Worm (Caenorhabditis elegans) whole organism, L1 larva: ENCODE data around the gene F19B6.3.
A peak's percentile ranks its signal among the peaks of the same experiment; 100 is the strongest.

Source experiments
- ama-1 ChIP-seq: fragments of 150-350 bp; optimal IDR thresholded peaks from 2 replicates; lab custom pipeline; 2014
- blmp-1 ChIP-seq: fragments of 150-350 bp; optimal IDR thresholded peaks from 2 replicates; lab custom pipeline; 2014; ENCODE audit warnings: missing biosample characterization, missing genetic modification characterization
- ceh-8 ChIP-seq: fragments of 200-800 bp; sonication (Bioruptor generic); optimal IDR thresholded peaks from 2 replicates; lab custom pipeline; 2018; ENCODE audit warnings: mild to moderate bottlenecking, missing genetic modification characterization, moderate library complexity, missing compliant biosample characterization
- ceh-88 ChIP-seq: fragments of 200-800 bp; sonication (Bioruptor generic); IDR thresholded peaks from 2 replicates; pipeline ENCODE4 v1.3.6; 2022; ENCODE audit warnings: missing genetic modification characterization, missing compliant biosample characterization
- dpl-1 ChIP-seq, 3 experiments: fragments of 150-350 bp in 2 of 3; sonication (generic microtip) in 1 of 3; optimal IDR thresholded peaks; 2 replicates each; lab custom pipeline; 2014 to 2017; ENCODE audit warnings: missing biosample characterization in 3 of 3, missing genetic modification characterization in 3 of 3, missing genetic modification reagents in 3 of 3
- egl-27 ChIP-seq, 2 experiments: fragments of 150-350 bp in 1 of 2; sonication (generic microtip); optimal IDR thresholded peaks; 3 replicates each; lab custom pipeline; 2017 to 2018; ENCODE audit warnings: missing biosample characterization in 2 of 2, missing genetic modification characterization in 2 of 2, missing genetic modification reagents in 2 of 2
- elt-2 ChIP-seq: sonication (generic microtip); optimal IDR thresholded peaks from 2 replicates; lab custom pipeline; 2016; ENCODE audit warnings: missing genetic modification characterization, mild to moderate bottlenecking, inconsistent platforms, missing compliant biosample characterization, missing genetic modification reagents
- elt-3 ChIP-seq, 6 experiments: fragments of 150-350 bp in 1 of 6; sonication (generic microtip); optimal IDR thresholded peaks; 2 replicates each; lab custom pipeline; 2017 to 2018; ENCODE audit warnings: missing biosample characterization in 6 of 6, missing genetic modification characterization in 6 of 6, inconsistent platforms in 1 of 6
- fos-1 ChIP-seq: fragments of 150-350 bp; optimal IDR thresholded peaks from 2 replicates; lab custom pipeline; 2014; ENCODE audit warnings: missing biosample characterization, missing genetic modification characterization
- hlh-4 ChIP-seq: sonication (generic microtip); optimal IDR thresholded peaks from 2 replicates; lab custom pipeline; 2016; ENCODE audit warnings: mild to moderate bottlenecking, missing genetic modification characterization, missing compliant biosample characterization
- hpl-2 ChIP-seq: fragments of 150-350 bp; optimal IDR thresholded peaks from 2 replicates; lab custom pipeline; 2014; ENCODE audit warnings: missing biosample characterization, missing genetic modification reagents, missing genetic modification characterization
- isw-1 ChIP-seq: fragments of 200-800 bp; sonication (Bioruptor generic); IDR thresholded peaks from 2 replicates; pipeline ENCODE4 v1.3.6; 2022; ENCODE audit warnings: missing genetic modification characterization, missing compliant biosample characterization
- lin-13 ChIP-seq: fragments of 150-350 bp; optimal IDR thresholded peaks from 2 replicates; lab custom pipeline; 2014; ENCODE audit warnings: missing biosample characterization, missing genetic modification reagents, missing genetic modification characterization
- lin-14 ChIP-seq: fragments of 200-800 bp; sonication (Bioruptor generic); optimal IDR thresholded peaks from 2 replicates; lab custom pipeline; 2018; ENCODE audit warnings: mild to moderate bottlenecking, missing genetic modification characterization, moderate library complexity, missing compliant biosample characterization
- lin-15B ChIP-seq: fragments of 150-350 bp; sonication (generic microtip); optimal IDR thresholded peaks from 3 replicates; lab custom pipeline; 2014; ENCODE audit warnings: missing biosample characterization, missing genetic modification characterization
- lin-35 ChIP-seq, 2 experiments: fragments of 150-350 bp; optimal IDR thresholded peaks; 2 replicates each; lab custom pipeline; 2014; ENCODE audit warnings: missing biosample characterization in 2 of 2, missing genetic modification characterization in 2 of 2, missing genetic modification reagents in 2 of 2
- lir-3 ChIP-seq: sonication (generic microtip); optimal IDR thresholded peaks from 2 replicates; lab custom pipeline; 2016; ENCODE audit warnings: mild to moderate bottlenecking, missing genetic modification characterization, moderate library complexity, missing compliant biosample characterization; ENCODE audit not compliant: poor library complexity
- lsy-2 ChIP-seq, 2 experiments: fragments of 150-350 bp; optimal IDR thresholded peaks; 2 replicates each; lab custom pipeline; 2014; ENCODE audit warnings: missing biosample characterization in 2 of 2, missing genetic modification characterization in 2 of 2
- mab-9 ChIP-seq: fragments of 200-800 bp; sonication (Bioruptor generic); IDR thresholded peaks from 2 replicates; pipeline ENCODE4 v1.3.6; 2022; ENCODE audit warnings: missing genetic modification reagents, missing genetic modification characterization, missing compliant biosample characterization
- mdl-1 ChIP-seq, 2 experiments: fragments of 150-350 bp; optimal IDR thresholded peaks; 2 replicates each; lab custom pipeline; 2014 to 2017; ENCODE audit warnings: missing biosample characterization in 2 of 2, missing genetic modification characterization in 2 of 2, inconsistent platforms in 1 of 2
- mef-2 ChIP-seq: fragments of 150-350 bp; optimal IDR thresholded peaks from 2 replicates; lab custom pipeline; 2014; ENCODE audit warnings: missing biosample characterization, missing genetic modification characterization
- nhr-11 ChIP-seq: fragments of 150-350 bp; optimal IDR thresholded peaks from 2 replicates; lab custom pipeline; 2014; ENCODE audit warnings: missing biosample characterization, missing genetic modification characterization
- nhr-237 ChIP-seq: fragments of 150-350 bp; optimal IDR thresholded peaks from 2 replicates; lab custom pipeline; 2014; ENCODE audit warnings: missing biosample characterization, missing genetic modification characterization
- nhr-28 ChIP-seq: fragments of 150-350 bp; optimal IDR thresholded peaks from 2 replicates; lab custom pipeline; 2014; ENCODE audit warnings: missing biosample characterization, missing genetic modification characterization
- nhr-47 ChIP-seq: sonication (generic microtip); optimal IDR thresholded peaks from 2 replicates; lab custom pipeline; 2016; ENCODE audit warnings: mild to moderate bottlenecking, missing genetic modification characterization, moderate library complexity, missing compliant biosample characterization
- nhr-76 ChIP-seq: sonication (generic microtip); optimal IDR thresholded peaks from 2 replicates; lab custom pipeline; 2017; ENCODE audit warnings: missing biosample characterization, missing genetic modification characterization
- nhr-84 ChIP-seq: sonication (generic microtip); optimal IDR thresholded peaks from 2 replicates; lab custom pipeline; 2017; ENCODE audit warnings: missing biosample characterization, missing genetic modification characterization
- nhr-85 ChIP-seq: sonication (generic microtip); peaks from one replicate; lab custom pipeline; 2016; ENCODE audit warnings: missing genetic modification characterization, inconsistent platforms, missing compliant biosample characterization
- pax-3 ChIP-seq: fragments of 200-800 bp; sonication (Bioruptor generic); optimal IDR thresholded peaks from 2 replicates; lab custom pipeline; 2018; ENCODE audit warnings: mild to moderate bottlenecking, missing genetic modification characterization, moderate library complexity, missing compliant biosample characterization
- pqm-1 ChIP-seq: sonication (generic microtip); optimal IDR thresholded peaks from 3 replicates; lab custom pipeline; 2017; ENCODE audit warnings: missing biosample characterization, missing genetic modification characterization
- rnt-1 ChIP-seq: sonication (generic microtip); optimal IDR thresholded peaks from 2 replicates; lab custom pipeline; 2016; ENCODE audit warnings: mild to moderate bottlenecking, missing genetic modification characterization, moderate library complexity, missing compliant biosample characterization
- snpc-4 ChIP-seq: fragments of 150-350 bp; optimal IDR thresholded peaks from 2 replicates; lab custom pipeline; 2014; ENCODE audit warnings: missing biosample characterization, missing genetic modification characterization
- sptf-1 ChIP-seq: fragments of 150-350 bp; optimal IDR thresholded peaks from 2 replicates; lab custom pipeline; 2014; ENCODE audit warnings: missing biosample characterization, missing genetic modification characterization
- tlp-1 ChIP-seq: fragments of 150-350 bp; optimal IDR thresholded peaks from 2 replicates; lab custom pipeline; 2014; ENCODE audit warnings: missing biosample characterization, missing genetic modification characterization
- unc-62 ChIP-seq: fragments of 150-350 bp; optimal IDR thresholded peaks from 2 replicates; lab custom pipeline; 2014; ENCODE audit warnings: missing biosample characterization, missing genetic modification reagents, missing genetic modification characterization
- vab-15 ChIP-seq: sonication (generic microtip); optimal IDR thresholded peaks from 2 replicates; lab custom pipeline; 2017; ENCODE audit warnings: missing genotype, mild to moderate bottlenecking, missing genetic modification characterization, missing compliant biosample characterization
- xbp-1 ChIP-seq: sonication (generic microtip); optimal IDR thresholded peaks from 2 replicates; lab custom pipeline; 2016; ENCODE audit warnings: missing genetic modification characterization, missing compliant biosample characterization
- zip-4 ChIP-seq: fragments of 200-800 bp; sonication (Bioruptor generic); optimal IDR thresholded peaks from 2 replicates; lab custom pipeline; 2018; ENCODE audit warnings: mild to moderate bottlenecking, missing genetic modification characterization, moderate library complexity, missing compliant biosample characterization

F19B6.3 gene

ce11 chrIV:12289149-12289548 is 37.9 kb upstream of the F19B6.3 start, which contains the start of gene C42C1.9:
Gene C42C1.9 (plus strand): TSS chrIV:12289449.
- TF ChIP-seq nhr-84 (tag; lab: Kevin White, UChicago) (no peak), snpc-4 (tag; lab: Kevin White, UChicago) (no peak), hpl-2 (GFP tag; lab: Kevin White, UChicago) (no peak), egl-27 (tag; optimal IDR thresholded peaks at IDR 0.05; lab: Kevin White, UChicago) (no peak), nhr-47 (no peak), pqm-1 (tag; lab: Kevin White, UChicago) (no peak), lin-15B (tag; lab: Kevin White, UChicago) (no peak), hlh-4 (tag; lab: Kevin White, UChicago) (no peak), ceh-88 (no peak), nhr-28 (tag; lab: Kevin White, UChicago) (no peak), lin-35 (GFP tag; optimal IDR thresholded peaks at IDR 0.05; lab: Kevin White, UChicago) (no peak), lsy-2 (tag; optimal IDR thresholded peaks at IDR 0.05; lab: Kevin White, UChicago) (no peak), mab-9 (GFP tag; lab: Robert Waterston, UW) (no peak), nhr-237 (no peak), lir-3 (tag; lab: Kevin White, UChicago) (no peak), lin-13 (GFP tag; lab: Kevin White, UChicago) (no peak)

DNA sequence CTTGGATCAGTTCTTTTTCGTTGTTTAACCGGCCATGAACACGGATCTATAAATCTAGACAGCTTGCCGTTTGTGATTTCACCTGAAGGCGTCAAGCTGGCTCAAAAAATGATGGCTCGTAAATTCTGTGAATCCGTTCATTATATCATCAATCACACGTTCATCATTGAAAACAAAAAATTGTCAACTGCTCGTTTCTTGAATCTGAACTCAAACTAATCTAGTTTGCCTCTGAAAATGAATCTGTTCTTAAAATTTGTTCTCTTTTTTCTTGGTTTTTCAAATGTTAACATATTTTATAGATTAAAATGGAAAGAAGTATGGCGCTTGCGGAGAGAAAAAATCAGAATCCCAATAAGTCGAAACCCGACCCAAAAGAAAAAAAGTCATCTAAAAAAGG is 36.3 kb upstream of the F19B6.3 start, which contains the start of gene C42C1.8:
TSS of gene C42C1.8 (plus strand) at position 301 of the 400 bp plus-strand sequence.
- TF ChIP-seq lin-14 (GFP tag; lab: Kevin White, UChicago) (no peak), mdl-1 (tag; optimal IDR thresholded peaks at IDR 0.05; lab: Kevin White, UChicago) (no peak), zip-4 (GFP tag; lab: Kevin White, UChicago) (no peak), dpl-1 (GFP tag; optimal IDR thresholded peaks at IDR 0.05; lab: Kevin White, UChicago) (no peak), ama-1 (lab: Kevin White, UChicago) (no peak), rnt-1 (tag; lab: Kevin White, UChicago) (no peak)
- TF ChIP-seq, all 84 proteins: peak for 0

DNA sequence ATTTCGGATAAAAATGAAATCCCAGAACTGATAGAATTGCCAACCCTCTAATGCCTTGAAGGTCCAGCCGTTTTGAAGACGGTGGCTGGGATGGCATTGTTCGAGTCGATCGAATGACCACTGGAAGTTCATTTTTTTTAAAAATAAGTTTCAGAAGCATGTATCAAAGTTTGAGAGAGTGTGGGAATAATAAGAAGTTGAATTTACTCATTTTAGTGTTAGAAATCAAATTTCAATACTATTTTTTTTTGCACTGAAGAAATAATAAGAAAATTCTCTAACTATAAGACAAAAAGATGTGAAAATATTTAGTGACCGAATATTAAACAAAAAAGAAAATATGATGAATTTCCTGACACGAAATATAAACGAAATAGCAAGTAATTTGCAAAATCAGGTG is 25.9 kb upstream of the F19B6.3 start, which contains the start of gene oac-59:
TSS of gene oac-59 (minus strand) at position 101 of the 400 bp plus-strand sequence.
- no peak for TF ChIP-seq mef-2
- TF ChIP-seq mab-9 (GFP tag; lab: Robert Waterston, UW) = no peak
- TF ChIP-seq nhr-28 (tag; lab: Kevin White, UChicago) = no peak
- TF ChIP-seq pax-3 (tag; lab: Kevin White, UChicago) = no peak
- TF ChIP-seq nhr-76 = no peak
- TF ChIP-seq lin-35 (GFP tag; optimal IDR thresholded peaks at IDR 0.05; lab: Kevin White, UChicago) = no peak
- no peak for TF ChIP-seq blmp-1 (tag; lab: Kevin White, UChicago)
- no peak for TF ChIP-seq vab-15 (tag; lab: Kevin White, UChicago)
- no peak for TF ChIP-seq dpl-1 (GFP tag; optimal IDR thresholded peaks at IDR 0.05; lab: Kevin White, UChicago)
- no peak for TF ChIP-seq unc-62 (GFP tag; lab: Kevin White, UChicago)
- TF ChIP-seq nhr-84 (tag; lab: Kevin White, UChicago) = no peak

ce11 chrIV:12302885-12303284 is 24.1 kb upstream of the F19B6.3 start:
- TF ChIP-seq nhr-11 (tag; lab: Kevin White, UChicago) = no peak
- no peak for TF ChIP-seq sptf-1 (tag; lab: Kevin White, UChicago)
- TF ChIP-seq elt-2 (tag; lab: Kevin White, UChicago) = peak; percentile 43

- TF ChIP-seq fos-1 = no peak
- TF ChIP-seq lin-35 (GFP tag; optimal IDR thresholded peaks at IDR 0.05; lab: Kevin White, UChicago) = no peak
- no peak for TF ChIP-seq blmp-1 (tag; lab: Kevin White, UChicago)
- TF ChIP-seq elt-3 (tag; optimal IDR thresholded peaks at IDR 0.05; lab: Kevin White, UChicago) = no peak
- no peak for TF ChIP-seq nhr-84 (tag; lab: Kevin White, UChicago)
- TF ChIP-seq isw-1 = no peak
- no peak for TF ChIP-seq nhr-47
- no peak for TF ChIP-seq tlp-1 (tag; lab: Kevin White, UChicago)
- TF ChIP-seq ceh-8 (GFP tag; lab: Kevin White, UChicago) = no peak
- no peak for TF ChIP-seq nhr-85 (tag; lab: Kevin White, UChicago)
- no peak for TF ChIP-seq xbp-1 (tag; lab: Kevin White, UChicago)
These were observed 22.3 kb upstream of the F19B6.3 start for ce11 chrIV:12304750-12305149.
